Worm (Caenorhabditis elegans) whole organism, L1 larva: ENCODE measurements around the gene gst-23.

Source experiments
- C04F5.9 ChIP-seq: sonication (generic microtip); optimal IDR thresholded peaks from 2 replicates; lab custom pipeline; 2016; ENCODE audit warnings: missing genetic modification characterization, missing compliant biosample characterization
- C34B4.2 ChIP-seq: sonication (generic microtip); optimal IDR thresholded peaks from 2 replicates; lab custom pipeline; 2017; ENCODE audit warnings: mild to moderate bottlenecking, missing genetic modification characterization, missing compliant biosample characterization
- F16B12.6 ChIP-seq: fragments of 150-350 bp; optimal IDR thresholded peaks from 2 replicates; lab custom pipeline; 2014; ENCODE audit warnings: missing biosample characterization, missing genetic modification characterization
- aha-1 ChIP-seq: fragments of 150-350 bp; optimal IDR thresholded peaks from 2 replicates; lab custom pipeline; 2014; ENCODE audit warnings: missing biosample characterization, missing genetic modification characterization
- blmp-1 ChIP-seq: fragments of 150-350 bp; optimal IDR thresholded peaks from 2 replicates; lab custom pipeline; 2014; ENCODE audit warnings: missing biosample characterization, missing genetic modification characterization
- ceh-63 ChIP-seq: fragments of 200-800 bp; sonication (Bioruptor generic); optimal IDR thresholded peaks from 2 replicates; lab custom pipeline; 2018; ENCODE audit warnings: mild to moderate bottlenecking, missing genetic modification characterization, missing compliant biosample characterization
- ceh-8 ChIP-seq: fragments of 200-800 bp; sonication (Bioruptor generic); optimal IDR thresholded peaks from 2 replicates; lab custom pipeline; 2018; ENCODE audit warnings: mild to moderate bottlenecking, missing genetic modification characterization, moderate library complexity, missing compliant biosample characterization
- ceh-88 ChIP-seq: fragments of 200-800 bp; sonication (Bioruptor generic); IDR thresholded peaks from 2 replicates; pipeline ENCODE4 v1.3.6; 2022; ENCODE audit warnings: missing genetic modification characterization, missing compliant biosample characterization
- ceh-90 ChIP-seq: sonication (generic microtip); optimal IDR thresholded peaks from 2 replicates; lab custom pipeline; 2016; ENCODE audit warnings: missing genetic modification characterization, missing compliant biosample characterization
- efl-3 ChIP-seq: fragments of 200-800 bp; sonication (Bioruptor generic); optimal IDR thresholded peaks from 2 replicates; lab custom pipeline; 2018; ENCODE audit warnings: mild to moderate bottlenecking, missing genetic modification characterization, missing compliant biosample characterization
- egl-13 ChIP-seq: sonication (generic microtip); optimal IDR thresholded peaks from 2 replicates; lab custom pipeline; 2016; ENCODE audit warnings: missing genotype, missing genetic modification reagents, missing genetic modification characterization, missing compliant biosample characterization
- elt-2 ChIP-seq: sonication (generic microtip); optimal IDR thresholded peaks from 2 replicates; lab custom pipeline; 2016; ENCODE audit warnings: missing genetic modification characterization, mild to moderate bottlenecking, inconsistent platforms, missing compliant biosample characterization, missing genetic modification reagents
- elt-3 ChIP-seq, 6 experiments: fragments of 150-350 bp in 1 of 6; sonication (generic microtip); optimal IDR thresholded peaks; 2 replicates each; lab custom pipeline; 2017 to 2018; ENCODE audit warnings: missing biosample characterization in 6 of 6, missing genetic modification characterization in 6 of 6, inconsistent platforms in 1 of 6
- ets-5 ChIP-seq: fragments of 200-800 bp; sonication (Bioruptor generic); IDR thresholded peaks from 2 replicates; pipeline ENCODE4 v1.3.6; 2022; ENCODE audit warnings: missing genetic modification characterization, missing compliant biosample characterization
- fkh-8 ChIP-seq: sonication (generic microtip); optimal IDR thresholded peaks from 2 replicates; lab custom pipeline; 2016; ENCODE audit warnings: mild to moderate bottlenecking, missing genetic modification characterization, missing compliant biosample characterization
- fos-1 ChIP-seq: fragments of 150-350 bp; optimal IDR thresholded peaks from 2 replicates; lab custom pipeline; 2014; ENCODE audit warnings: missing biosample characterization, missing genetic modification characterization
- grh-1 ChIP-seq: fragments of 200-800 bp; sonication (Bioruptor generic); IDR thresholded peaks from 2 replicates; pipeline ENCODE4 v1.3.6; 2022; ENCODE audit warnings: missing genetic modification reagents, missing genetic modification characterization, missing compliant biosample characterization
- hlh-4 ChIP-seq: sonication (generic microtip); optimal IDR thresholded peaks from 2 replicates; lab custom pipeline; 2016; ENCODE audit warnings: mild to moderate bottlenecking, missing genetic modification characterization, missing compliant biosample characterization
- isw-1 ChIP-seq: fragments of 200-800 bp; sonication (Bioruptor generic); IDR thresholded peaks from 2 replicates; pipeline ENCODE4 v1.3.6; 2022; ENCODE audit warnings: missing genetic modification characterization, missing compliant biosample characterization
- jun-1 ChIP-seq: fragments of 150-350 bp; optimal IDR thresholded peaks from 2 replicates; lab custom pipeline; 2014; ENCODE audit warnings: missing biosample characterization, missing genetic modification reagents, missing genetic modification characterization
- lin-13 ChIP-seq: fragments of 150-350 bp; optimal IDR thresholded peaks from 2 replicates; lab custom pipeline; 2014; ENCODE audit warnings: missing biosample characterization, missing genetic modification reagents, missing genetic modification characterization
- lin-35 ChIP-seq, 2 experiments: fragments of 150-350 bp; optimal IDR thresholded peaks; 2 replicates each; lab custom pipeline; 2014; ENCODE audit warnings: missing biosample characterization in 2 of 2, missing genetic modification characterization in 2 of 2, missing genetic modification reagents in 2 of 2
- lin-39 ChIP-seq: fragments of 150-350 bp; optimal IDR thresholded peaks from 2 replicates; lab custom pipeline; 2014; ENCODE audit warnings: missing biosample characterization, missing genetic modification reagents, missing genetic modification characterization
- mef-2 ChIP-seq: fragments of 150-350 bp; optimal IDR thresholded peaks from 2 replicates; lab custom pipeline; 2014; ENCODE audit warnings: missing biosample characterization, missing genetic modification characterization
- nhr-12 ChIP-seq: sonication (generic microtip); optimal IDR thresholded peaks from 2 replicates; lab custom pipeline; 2017; ENCODE audit warnings: missing biosample characterization, missing genetic modification characterization
- nhr-19 ChIP-seq: fragments of 200-800 bp; sonication (Bioruptor generic); conservative IDR thresholded peaks from 2 replicates; pipeline ENCODE4 v1.3.6; 2022; ENCODE audit warnings: missing genetic modification characterization, missing compliant biosample characterization
- nhr-237 ChIP-seq: fragments of 150-350 bp; optimal IDR thresholded peaks from 2 replicates; lab custom pipeline; 2014; ENCODE audit warnings: missing biosample characterization, missing genetic modification characterization
- nhr-28 ChIP-seq: fragments of 150-350 bp; optimal IDR thresholded peaks from 2 replicates; lab custom pipeline; 2014; ENCODE audit warnings: missing biosample characterization, missing genetic modification characterization
- nhr-76 ChIP-seq: sonication (generic microtip); optimal IDR thresholded peaks from 2 replicates; lab custom pipeline; 2017; ENCODE audit warnings: missing biosample characterization, missing genetic modification characterization
- nhr-77 ChIP-seq: fragments of 150-350 bp; optimal IDR thresholded peaks from 2 replicates; lab custom pipeline; 2014; ENCODE audit warnings: missing biosample characterization, missing genetic modification characterization
- nhr-85 ChIP-seq: sonication (generic microtip); peaks from one replicate; lab custom pipeline; 2016; ENCODE audit warnings: missing genetic modification characterization, inconsistent platforms, missing compliant biosample characterization
- nhr-90 ChIP-seq: sonication (generic microtip); optimal IDR thresholded peaks from 2 replicates; lab custom pipeline; 2016; ENCODE audit warnings: mild to moderate bottlenecking, missing genetic modification characterization, missing compliant biosample characterization; ENCODE audit not compliant: poor library complexity
- pag-3 ChIP-seq: sonication (generic microtip); optimal IDR thresholded peaks from 2 replicates; lab custom pipeline; 2017; ENCODE audit warnings: missing genetic modification characterization, mild to moderate bottlenecking, missing compliant biosample characterization, antibody characterized with exemption, borderline replicate concordance; ENCODE audit not compliant: insufficient read depth
- pax-3 ChIP-seq: fragments of 200-800 bp; sonication (Bioruptor generic); optimal IDR thresholded peaks from 2 replicates; lab custom pipeline; 2018; ENCODE audit warnings: mild to moderate bottlenecking, missing genetic modification characterization, moderate library complexity, missing compliant biosample characterization
- sox-4 ChIP-seq: sonication (generic microtip); optimal IDR thresholded peaks from 2 replicates; lab custom pipeline; 2016; ENCODE audit warnings: missing genetic modification characterization, missing compliant biosample characterization
- sptf-1 ChIP-seq: fragments of 150-350 bp; optimal IDR thresholded peaks from 2 replicates; lab custom pipeline; 2014; ENCODE audit warnings: missing biosample characterization, missing genetic modification characterization
- tlp-1 ChIP-seq: fragments of 150-350 bp; optimal IDR thresholded peaks from 2 replicates; lab custom pipeline; 2014; ENCODE audit warnings: missing biosample characterization, missing genetic modification characterization
- unc-130 ChIP-seq: fragments of 150-350 bp; optimal IDR thresholded peaks from 2 replicates; lab custom pipeline; 2017; ENCODE audit warnings: missing biosample characterization, missing genetic modification characterization, inconsistent platforms
- unc-86 ChIP-seq: sonication (generic microtip); optimal IDR thresholded peaks from 2 replicates; lab custom pipeline; 2016; ENCODE audit warnings: missing genetic modification characterization, missing compliant biosample characterization
- vab-15 ChIP-seq: sonication (generic microtip); optimal IDR thresholded peaks from 2 replicates; lab custom pipeline; 2017; ENCODE audit warnings: missing genotype, mild to moderate bottlenecking, missing genetic modification characterization, missing compliant biosample characterization
- zip-4 ChIP-seq: fragments of 200-800 bp; sonication (Bioruptor generic); optimal IDR thresholded peaks from 2 replicates; lab custom pipeline; 2018; ENCODE audit warnings: mild to moderate bottlenecking, missing genetic modification characterization, moderate library complexity, missing compliant biosample characterization
- ztf-4 ChIP-seq: fragments of 150-350 bp; optimal IDR thresholded peaks from 2 replicates; lab custom pipeline; 2014; ENCODE audit warnings: missing biosample characterization, missing genetic modification characterization

Gene gst-23

ce11 chrV:3247515-3247914 is 4.4 kb downstream of the gst-23 start, which contains the start of gene srj-8:
Gene srj-8, plus strand, starts transcription at chrV:3247815.
- no peak for TF ChIP-seq egl-13
- TF ChIP-seq grh-1 (GFP tag; lab: Robert Waterston, UW), result no peak
- TF ChIP-seq unc-86 (tag; lab: Kevin White, UChicago), result no peak
- TF ChIP-seq nhr-19 (GFP tag; lab: Robert Waterston, UW), result no peak
- no peak for TF ChIP-seq fkh-8
- TF ChIP-seq nhr-77, result no peak
- no peak for TF ChIP-seq unc-130
- no peak for TF ChIP-seq ceh-90 (tag; lab: Kevin White, UChicago)
- no peak for TF ChIP-seq nhr-85 (tag; lab: Kevin White, UChicago)
- TF ChIP-seq ceh-88 (GFP tag; lab: Robert Waterston, UW), result no peak
- TF ChIP-seq, all 84 proteins: peak for 0

DNA sequence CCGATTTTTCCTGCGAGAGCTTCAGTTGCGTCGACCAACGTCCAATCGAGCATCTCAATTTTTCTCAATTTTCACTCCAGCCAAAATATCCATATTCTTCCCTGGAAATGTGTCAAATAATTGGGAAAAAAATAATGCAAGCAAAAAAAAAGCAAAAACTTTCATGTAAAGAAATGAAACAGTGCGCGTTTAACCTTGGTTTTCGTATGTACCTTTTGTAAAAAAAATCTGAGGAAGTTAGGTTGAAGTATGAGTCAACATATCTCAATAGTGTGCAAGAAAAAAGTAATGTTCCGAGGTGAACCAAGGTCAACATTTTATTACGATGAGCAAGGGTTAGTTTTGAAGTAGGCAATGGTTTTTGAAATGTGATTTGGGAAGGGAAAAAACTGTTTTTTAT is 7.1 kb downstream of the gst-23 start, which contains the start of gene T28A11.13:
Gene T28A11.13 (minus strand): TSS at position 101 of the 400 bp plus-strand sequence.
- TF ChIP-seq sptf-1, result no peak
- TF ChIP-seq nhr-76, result no peak
- no peak for TF ChIP-seq egl-13
- TF ChIP-seq mef-2, result no peak
- no peak for TF ChIP-seq lin-35 (GFP tag; optimal IDR thresholded peaks at IDR 0.05; lab: Kevin White, UChicago)
- no peak for TF ChIP-seq pax-3
- no peak for TF ChIP-seq fos-1 (tag; lab: Kevin White, UChicago)
- TF ChIP-seq lin-39 (tag; lab: Kevin White, UChicago), result no peak
- TF ChIP-seq sox-4 (tag; lab: Kevin White, UChicago), result no peak
- TF ChIP-seq elt-3 (tag; optimal IDR thresholded peaks at IDR 0.05; lab: Kevin White, UChicago), result no peak
- no peak for TF ChIP-seq nhr-19 (GFP tag; lab: Robert Waterston, UW)
- TF ChIP-seq fkh-8, result no peak
- no peak for TF ChIP-seq blmp-1 (tag; lab: Kevin White, UChicago)
- TF ChIP-seq elt-2 (tag; lab: Kevin White, UChicago), result no peak
- no peak for TF ChIP-seq nhr-90 (tag; lab: Kevin White, UChicago)
- TF ChIP-seq nhr-77, result no peak
- no peak for TF ChIP-seq nhr-85 (tag; lab: Kevin White, UChicago)
- no peak for TF ChIP-seq pag-3 (tag; lab: Kevin White, UChicago)
- TF ChIP-seq ztf-4 (tag; lab: Kevin White, UChicago), result no peak
- no peak for TF ChIP-seq jun-1 (tag; lab: Kevin White, UChicago)

- TF ChIP-seq elt-2 (tag; lab: Kevin White, UChicago) (no peak), F16B12.6 (tag; lab: Kevin White, UChicago) (no peak), nhr-237 (tag; lab: Kevin White, UChicago) (no peak), zip-4 (GFP tag; lab: Kevin White, UChicago) (no peak), vab-15 (tag; lab: Kevin White, UChicago) (no peak), ceh-63 (GFP tag; lab: Kevin White, UChicago) (no peak)
- TF ChIP-seq, all 84 proteins: peak for 0
Measured at ce11 chrV:3256051-3256450, 13.0 kb downstream of the gst-23 start, which contains the start of gene srt-63. Gene srt-63, minus strand, starts transcription at chrV:3256151.

DNA sequence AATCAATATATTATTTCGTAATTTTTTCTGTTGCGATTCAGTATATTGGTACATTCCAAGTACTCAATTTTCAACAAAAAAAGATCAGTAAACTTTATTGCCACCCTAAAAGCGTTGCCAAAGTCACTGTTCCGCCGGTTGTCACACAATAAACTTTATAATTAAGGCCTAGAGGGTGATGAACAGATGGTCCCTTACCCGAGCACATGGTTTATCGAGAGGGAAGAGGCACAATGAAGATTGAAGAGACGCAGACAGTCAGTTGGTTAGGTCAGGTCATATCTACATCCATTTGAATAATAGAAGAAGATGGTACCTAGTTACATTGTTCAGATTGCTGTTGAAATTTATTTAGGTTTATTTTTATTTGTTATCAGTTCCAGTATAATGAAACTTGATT is 13.7 kb downstream of the gst-23 start:
- TF ChIP-seq hlh-4 (tag; lab: Kevin White, UChicago), result no peak

DNA sequence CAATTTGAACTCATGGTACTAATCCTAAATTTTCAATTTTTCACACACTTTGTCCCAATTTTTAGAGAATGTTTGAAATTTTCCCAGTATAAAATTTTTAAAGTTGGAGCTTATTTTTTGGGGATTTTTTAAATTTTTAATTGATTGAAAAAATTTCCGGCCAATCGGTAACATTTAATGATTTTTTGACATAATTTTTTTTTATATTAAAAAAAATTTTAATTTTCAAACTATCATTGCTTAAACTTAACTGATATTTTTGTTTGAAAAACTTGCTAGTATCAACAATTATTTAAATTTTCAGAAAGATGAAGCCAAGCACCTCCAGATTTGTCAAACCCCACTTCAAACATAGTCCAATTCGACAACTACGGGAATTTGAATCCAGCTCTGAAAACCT is 14.2 kb downstream of the gst-23 start, which contains the start of gene T28A11.22:
Gene T28A11.22 (plus strand): TSS at position 301 of the 400 bp plus-strand sequence.
- TF ChIP-seq nhr-28 (tag; lab: Kevin White, UChicago), result no peak
- no peak for TF ChIP-seq lin-13 (GFP tag; lab: Kevin White, UChicago)
- no peak for TF ChIP-seq nhr-12 (tag; lab: Kevin White, UChicago)
- no peak for TF ChIP-seq isw-1 (GFP tag; lab: Robert Waterston, UW)
- TF ChIP-seq elt-2 (tag; lab: Kevin White, UChicago), result no peak
- no peak for TF ChIP-seq tlp-1
- no peak for TF ChIP-seq mef-2
- TF ChIP-seq ceh-8 (GFP tag; lab: Kevin White, UChicago), result no peak
- TF ChIP-seq efl-3 (GFP tag; lab: Kevin White, UChicago), result no peak
- TF ChIP-seq vab-15 (tag; lab: Kevin White, UChicago), result no peak
- no peak for TF ChIP-seq aha-1 (tag; lab: Kevin White, UChicago)
- no peak for TF ChIP-seq nhr-19 (GFP tag; lab: Robert Waterston, UW)
- no peak for TF ChIP-seq ets-5
- no peak for TF ChIP-seq ceh-90 (tag; lab: Kevin White, UChicago)
- TF ChIP-seq C04F5.9 (tag; lab: Kevin White, UChicago), result no peak
- TF ChIP-seq C34B4.2 (tag; lab: Kevin White, UChicago), result no peak
- no peak for TF ChIP-seq unc-130
